Fruit fly (Drosophila melanogaster) whole organism, embryonic: Measurements from ENCODE around the gene Blos4.

Experiments
- ATbp ChIP-seq: fragments of 200-800 bp; sonication (Bioruptor generic); optimal IDR thresholded peaks from 2 replicates; lab custom pipeline; 2017; ENCODE audit warnings: missing biosample characterization, mild to moderate bottlenecking, missing genetic modification characterization, missing genetic modification reagents
- CG10147 ChIP-seq: fragments of 200-800 bp; sonication (Bioruptor generic); optimal IDR thresholded peaks from 2 replicates; lab custom pipeline; 2019; ENCODE audit warnings: missing biosample characterization, mild to moderate bottlenecking, missing genetic modification characterization, moderate library complexity
- CG10321 ChIP-seq: fragments of 200-800 bp; sonication (Bioruptor generic); IDR thresholded peaks from 2 replicates; pipeline ENCODE4 v1.3.6; 2022; ENCODE audit warnings: missing biosample characterization, missing genetic modification characterization
- CG1233 ChIP-seq: fragments of 200-800 bp; sonication (Bioruptor generic); optimal IDR thresholded peaks from 4 replicates; lab custom pipeline; 2018; ENCODE audit warnings: missing biosample characterization, mild to moderate bottlenecking, missing genetic modification characterization
- CG12391 ChIP-seq: fragments of 200-800 bp; sonication (Bioruptor generic); optimal IDR thresholded peaks from 3 replicates; lab custom pipeline; 2018; ENCODE audit warnings: missing biosample characterization, mild to moderate bottlenecking, missing genetic modification characterization, moderate library complexity
- CG13624 ChIP-seq: fragments of 200-800 bp; sonication (Bioruptor generic); optimal IDR thresholded peaks from 2 replicates; lab custom pipeline; 2016; ENCODE audit warnings: missing biosample characterization, missing genetic modification characterization
- CG14710 ChIP-seq: fragments of 200-800 bp; sonication (Bioruptor generic); optimal IDR thresholded peaks from 3 replicates; lab custom pipeline; 2019; ENCODE audit warnings: missing biosample characterization, mild to moderate bottlenecking, missing genetic modification characterization, moderate library complexity
- CG14860 ChIP-seq: fragments of 200-800 bp; sonication (Bioruptor generic); IDR thresholded peaks from 3 replicates; pipeline ENCODE4 v1.3.6; 2022; ENCODE audit warnings: missing biosample characterization, missing genetic modification characterization; ENCODE audit not compliant: partially characterized antibody
- CG17361 ChIP-seq: fragments of 200-800 bp; sonication (Bioruptor generic); IDR thresholded peaks from 3 replicates; pipeline ENCODE4 v1.3.6; 2022; ENCODE audit warnings: missing biosample characterization, missing genetic modification characterization
- CG17568 ChIP-seq: fragments of 200-800 bp; sonication (Bioruptor generic); optimal IDR thresholded peaks from 2 replicates; lab custom pipeline; 2018; ENCODE audit warnings: missing biosample characterization, mild to moderate bottlenecking, missing genetic modification characterization, moderate library complexity
- CG18262 ChIP-seq: fragments of 200-800 bp; optimal IDR thresholded peaks from 3 replicates; lab custom pipeline; 2019; ENCODE audit warnings: missing biosample characterization, mild to moderate bottlenecking, missing genetic modification characterization, moderate library complexity
- CG18599 ChIP-seq: fragments of 200-800 bp; sonication (Bioruptor generic); optimal IDR thresholded peaks from 3 replicates; lab custom pipeline; 2017; ENCODE audit warnings: missing biosample characterization, missing genetic modification characterization, mild to moderate bottlenecking, moderate library complexity, missing genetic modification reagents
- CG30020 ChIP-seq: fragments of 200-800 bp; optimal IDR thresholded peaks from 2 replicates; lab custom pipeline; 2019; ENCODE audit warnings: missing biosample characterization, mild to moderate bottlenecking, missing genetic modification characterization, moderate library complexity
- CG31388 ChIP-seq: fragments of 200-800 bp; sonication (Bioruptor generic); optimal IDR thresholded peaks from 2 replicates; lab custom pipeline; 2016; ENCODE audit warnings: missing biosample characterization, missing genetic modification characterization
- CG34422 ChIP-seq: fragments of 200-800 bp; sonication (Bioruptor generic); IDR thresholded peaks from 3 replicates; pipeline ENCODE4 v1.3.6; 2022; ENCODE audit warnings: missing biosample characterization, missing genetic modification characterization
- CG3838 ChIP-seq: fragments of 200-800 bp; sonication (Bioruptor generic); optimal IDR thresholded peaks from 3 replicates; lab custom pipeline; 2016; ENCODE audit warnings: missing biosample characterization, missing genetic modification characterization
- CG42726 ChIP-seq: fragments of 200-800 bp; sonication (Bioruptor generic); IDR thresholded peaks from 2 replicates; pipeline ENCODE4 v1.3.6; 2022; ENCODE audit warnings: missing biosample characterization, missing genetic modification characterization; ENCODE audit not compliant: partially characterized antibody
- CG7987 ChIP-seq: fragments of 200-800 bp; sonication (Bioruptor generic); optimal IDR thresholded peaks from 2 replicates; lab custom pipeline; 2018; ENCODE audit warnings: missing biosample characterization, mild to moderate bottlenecking, missing genetic modification characterization, moderate library complexity
- CG9437 ChIP-seq: fragments of 200-800 bp; sonication (Bioruptor generic); optimal IDR thresholded peaks from 2 replicates; lab custom pipeline; 2018; ENCODE audit warnings: missing biosample characterization, mild to moderate bottlenecking, missing genetic modification characterization
- CG9817 ChIP-seq: fragments of 200-800 bp; sonication (Bioruptor generic); optimal IDR thresholded peaks from 2 replicates; lab custom pipeline; 2018; ENCODE audit warnings: missing biosample characterization, mild to moderate bottlenecking, missing genetic modification characterization, moderate library complexity
- Dbx ChIP-seq: fragments of 200-800 bp; sonication (Bioruptor generic); IDR thresholded peaks from 3 replicates; pipeline ENCODE4 v1.3.6; 2022; ENCODE audit warnings: missing biosample characterization, missing genetic modification characterization
- Drgx ChIP-seq: fragments of 200-800 bp; sonication (Bioruptor generic); IDR thresholded peaks from 2 replicates; pipeline ENCODE4 v1.3.6; 2022; ENCODE audit warnings: missing biosample characterization, missing genetic modification characterization
- MBD-R2 ChIP-seq: fragments of 200-800 bp; sonication (Bioruptor generic); IDR thresholded peaks from 2 replicates; pipeline ENCODE4 v1.3.6; 2022; ENCODE audit warnings: missing biosample characterization, missing genetic modification characterization
- Med ChIP-seq: fragments of 200-800 bp; sonication (Bioruptor generic); peaks from one replicate; lab custom pipeline; 2016; ENCODE audit warnings: missing biosample characterization, missing genetic modification characterization, mild to moderate bottlenecking, inconsistent platforms, moderate library complexity
- NC2β ChIP-seq: fragments of 200-800 bp; sonication (Bioruptor generic); optimal IDR thresholded peaks from 2 replicates; lab custom pipeline; 2016; ENCODE audit warnings: missing biosample characterization, missing genetic modification characterization
- Neu2 ChIP-seq: fragments of 200-800 bp; sonication (Bioruptor generic); optimal IDR thresholded peaks from 3 replicates; lab custom pipeline; 2016; ENCODE audit warnings: missing biosample characterization, missing genetic modification characterization, borderline replicate concordance
- Poxn ChIP-seq: fragments of 200-800 bp; sonication (Bioruptor generic); IDR thresholded peaks from 2 replicates; pipeline ENCODE4 v1.3.6; 2022; ENCODE audit warnings: missing biosample characterization, missing genetic modification characterization
- Ptx1 ChIP-seq: fragments of 200-800 bp; sonication (Bioruptor generic); IDR thresholded peaks from 2 replicates; pipeline ENCODE4 v1.3.6; 2022; ENCODE audit warnings: missing biosample characterization, missing genetic modification characterization
- Trl ChIP-seq, 3 experiments: fragments of >200 bp in 2 of 3; fragments of 200-800 bp in 1 of 3; sonication (Bioruptor generic) in 1 of 3; optimal IDR thresholded peaks; 2 replicates in 1 of 3; 3 replicates in 2 of 3; lab custom pipeline; 2016 to 2017; ENCODE audit warnings: missing biosample characterization in 1 of 3, missing genetic modification characterization in 1 of 3
- Usf ChIP-seq: fragments of 200-800 bp; sonication (Bioruptor generic); optimal IDR thresholded peaks from 2 replicates; lab custom pipeline; 2017; ENCODE audit warnings: missing genotype, missing biosample characterization, missing genetic modification characterization
- ara ChIP-seq: fragments of 200-800 bp; sonication (Bioruptor generic); IDR thresholded peaks from 2 replicates; pipeline ENCODE4 v1.3.6; 2022; ENCODE audit warnings: missing biosample characterization, missing genetic modification characterization
- ase ChIP-seq: fragments of 200-800 bp; sonication (Bioruptor generic); IDR thresholded peaks from 3 replicates; pipeline ENCODE4 v1.3.6; 2022; ENCODE audit warnings: missing biosample characterization, missing genetic modification characterization
- bcd ChIP-seq: fragments of 200-800 bp; sonication (Bioruptor generic); optimal IDR thresholded peaks from 2 replicates; lab custom pipeline; 2017; ENCODE audit warnings: missing biosample characterization, mild to moderate bottlenecking, missing genetic modification characterization
- br ChIP-seq: fragments of >200 bp; optimal IDR thresholded peaks from 2 replicates; lab custom pipeline; 2017
- cad ChIP-seq: fragments of >200 bp; optimal IDR thresholded peaks from 2 replicates; lab custom pipeline; 2017; ENCODE audit warnings: missing biosample characterization, missing genetic modification characterization
- ci ChIP-seq: fragments of 200-800 bp; sonication (Bioruptor generic); IDR thresholded peaks from 3 replicates; pipeline ENCODE4 v1.3.6; 2022; ENCODE audit warnings: missing biosample characterization, missing genetic modification characterization
- corto ChIP-seq: fragments of 200-800 bp; sonication (Bioruptor generic); optimal IDR thresholded peaks from 2 replicates; lab custom pipeline; 2016; ENCODE audit warnings: missing biosample characterization, mild to moderate bottlenecking, missing genetic modification characterization, moderate library complexity
- dati ChIP-seq: fragments of 200-800 bp; sonication (Bioruptor generic); IDR thresholded peaks from 2 replicates; pipeline ENCODE4 v1.3.6; 2022; ENCODE audit warnings: missing biosample characterization, missing genetic modification characterization
- dmrt99B ChIP-seq: fragments of 200-800 bp; sonication (Bioruptor generic); optimal IDR thresholded peaks from 2 replicates; lab custom pipeline; 2018; ENCODE audit warnings: missing biosample characterization, mild to moderate bottlenecking, missing genetic modification characterization, moderate library complexity
- dysf ChIP-seq: fragments of 200-800 bp; sonication (Bioruptor generic); IDR thresholded peaks from 3 replicates; pipeline ENCODE4 v1.3.6; 2022; ENCODE audit warnings: missing biosample characterization, missing genetic modification characterization
- ems ChIP-seq: fragments of 200-800 bp; sonication (Bioruptor generic); optimal IDR thresholded peaks from 3 replicates; lab custom pipeline; 2016; ENCODE audit warnings: missing biosample characterization, missing genetic modification characterization
- gcm2 ChIP-seq: fragments of 200-800 bp; sonication (Bioruptor generic); optimal IDR thresholded peaks from 2 replicates; lab custom pipeline; 2016; ENCODE audit warnings: missing biosample characterization, missing genetic modification characterization
- jing ChIP-seq: fragments of 200-800 bp; sonication (Bioruptor generic); optimal IDR thresholded peaks from 2 replicates; lab custom pipeline; 2018; ENCODE audit warnings: missing biosample characterization, mild to moderate bottlenecking, missing genetic modification characterization
- lbe ChIP-seq: fragments of 200-800 bp; sonication (Bioruptor generic); optimal IDR thresholded peaks from 2 replicates; lab custom pipeline; 2016; ENCODE audit warnings: missing biosample characterization, mild to moderate bottlenecking, missing genetic modification characterization
- mld ChIP-seq: fragments of 200-800 bp; sonication (Bioruptor generic); IDR thresholded peaks from 3 replicates; pipeline ENCODE4 v1.3.6; 2022; ENCODE audit warnings: missing biosample characterization, missing genetic modification characterization; ENCODE audit not compliant: partially characterized antibody
- so ChIP-seq: fragments of 200-800 bp; sonication (Bioruptor generic); IDR thresholded peaks from 3 replicates; pipeline ENCODE4 v1.3.6; 2022; ENCODE audit warnings: missing biosample characterization, missing genetic modification characterization
- trh ChIP-seq: fragments of 200-800 bp; sonication (Bioruptor generic); optimal IDR thresholded peaks from 2 replicates; lab custom pipeline; 2016; ENCODE audit warnings: missing biosample characterization, missing genetic modification characterization
- tx ChIP-seq: fragments of 200-800 bp; sonication (Bioruptor generic); optimal IDR thresholded peaks from 2 replicates; lab custom pipeline; 2016; ENCODE audit warnings: missing biosample characterization, missing genetic modification characterization
- unpg ChIP-seq: fragments of 200-800 bp; sonication (Bioruptor generic); optimal IDR thresholded peaks from 3 replicates; lab custom pipeline; 2018; ENCODE audit warnings: missing biosample characterization, mild to moderate bottlenecking, missing genetic modification characterization, moderate library complexity
- zen2 ChIP-seq: fragments of 200-800 bp; sonication (Bioruptor generic); IDR thresholded peaks from 3 replicates; pipeline ENCODE4 v1.3.6; 2022; ENCODE audit warnings: missing biosample characterization, missing genetic modification characterization; ENCODE audit not compliant: partially characterized antibody

Blos4 gene

dm6 chr3L:10857515-10858023, 21.3 kb upstream of the Blos4 start (continued):
- TF ChIP-seq CG30020 = no peak
- peak; percentile 33 for TF ChIP-seq CG12391 (tag; lab: Kevin White, UChicago)
- TF ChIP-seq zen2 (GFP tag; lab: Robert Waterston, UW) = no peak
- peak; percentile 27; the same call in 1 of the 2 replicates for TF ChIP-seq MBD-R2
- no peak for TF ChIP-seq Usf (GFP tag; lab: Kevin White, UChicago)
- TF ChIP-seq CG7987 (GFP tag; lab: Kevin White, UChicago) = peak; percentile 72
- TF ChIP-seq CG10321 = peak; percentile 63; the same call in 1 of the 2 replicates
- peak; percentile 58 for TF ChIP-seq cad
- peak; percentile 75; the same call in 1 of the 3 replicates for TF ChIP-seq CG34422 (GFP tag; lab: Robert Waterston, UW)
- TF ChIP-seq CG42726 (GFP tag; lab: Robert Waterston, UW) = peak; percentile 86
- TF ChIP-seq ATbp (GFP tag; lab: Kevin White, UChicago) = peak; percentile 20
- TF ChIP-seq dmrt99B = peak; percentile 46
- no peak for TF ChIP-seq CG17361
- TF ChIP-seq ara = no peak
- TF ChIP-seq jing (GFP tag; lab: Kevin White, UChicago) = no peak
- peak; percentile 33 for TF ChIP-seq CG3838 (GFP tag; lab: Kevin White, UChicago)
- peak; percentile 3 for TF ChIP-seq ems (GFP tag; lab: Kevin White, UChicago)
- no peak for TF ChIP-seq CG9817
- peak; percentile 84 for TF ChIP-seq ci (GFP tag; lab: Robert Waterston, UW)
- peak; percentile 50 for TF ChIP-seq CG1233 (GFP tag; lab: Kevin White, UChicago)
- TF ChIP-seq so (GFP tag; lab: Robert Waterston, UW) = peak; percentile 85; the same call in 2 of the 3 replicates
- no peak for TF ChIP-seq CG14860 (GFP tag; lab: Robert Waterston, UW)
- TF ChIP-seq lbe (GFP tag; lab: Kevin White, UChicago) = peak; percentile 65
- TF ChIP-seq br (lab: Kevin White, UChicago) = no peak
- TF ChIP-seq CG9437 (GFP tag; lab: Kevin White, UChicago) = no peak
- no peak for TF ChIP-seq Poxn
- peak; percentile 41; the same call in 1 of the 3 replicates for TF ChIP-seq dysf
- TF ChIP-seq CG13624 (GFP tag; lab: Kevin White, UChicago) = peak; percentile 4
- TF ChIP-seq Ptx1 (GFP tag; lab: Robert Waterston, UW) = 0 out of 2 replicates have a peak, but pooled peaks have one; percentile 17
- no peak for TF ChIP-seq CG10147 (GFP tag; lab: Kevin White, UChicago)
- TF ChIP-seq ase = 0 out of 3 replicates have a peak, but pooled peaks have one; percentile 25
- peak; percentile 39 for TF ChIP-seq bcd (GFP tag; lab: Kevin White, UChicago)
- no peak for TF ChIP-seq CG14710 (tag; lab: Kevin White, UChicago)
- TF ChIP-seq tx (GFP tag; lab: Kevin White, UChicago) = peak; percentile 7
- peak; percentile 50; the same call in 1 of the 2 replicates for TF ChIP-seq Drgx
- TF ChIP-seq gcm2 (GFP tag; lab: Kevin White, UChicago) = no peak
- peak; percentile 64 for TF ChIP-seq corto
- TF ChIP-seq trh = no peak
- peak; percentile 30 for TF ChIP-seq CG18599 (GFP tag; lab: Kevin White, UChicago)
- TF ChIP-seq unpg = peak; percentile 24
- peak; percentile 27 for TF ChIP-seq NC2β (GFP tag; lab: Kevin White, UChicago)
- no peak; the same call in 1 of the 3 replicates for TF ChIP-seq Dbx (GFP tag; lab: Robert Waterston, UW)
- no peak for TF ChIP-seq CG31388 (GFP tag; lab: Kevin White, UChicago)
- TF ChIP-seq dati (GFP tag; lab: Robert Waterston, UW) = no peak
- peak; percentile 94 for TF ChIP-seq Med (GFP tag; lab: Kevin White, UChicago)
- TF ChIP-seq CG18262 = no peak
- peak in 1 of 2 experiments; percentile 63 for TF ChIP-seq Trl (optimal IDR thresholded peaks at IDR 0.05; lab: Kevin White, UChicago)
- peak; percentile 34 for TF ChIP-seq Trl (GFP tag; optimal IDR thresholded peaks at IDR 0.05; lab: Kevin White, UChicago)
- TF ChIP-seq mld (GFP tag; lab: Robert Waterston, UW) = no peak
- no peak for TF ChIP-seq Neu2 (GFP tag; lab: Kevin White, UChicago)
- peak; percentile 24 for TF ChIP-seq CG17568 (GFP tag; lab: Kevin White, UChicago)
